Fruit fly (Drosophila melanogaster): ENCODE measurements around the gene CG34313.

CG34313 gene

DNA sequence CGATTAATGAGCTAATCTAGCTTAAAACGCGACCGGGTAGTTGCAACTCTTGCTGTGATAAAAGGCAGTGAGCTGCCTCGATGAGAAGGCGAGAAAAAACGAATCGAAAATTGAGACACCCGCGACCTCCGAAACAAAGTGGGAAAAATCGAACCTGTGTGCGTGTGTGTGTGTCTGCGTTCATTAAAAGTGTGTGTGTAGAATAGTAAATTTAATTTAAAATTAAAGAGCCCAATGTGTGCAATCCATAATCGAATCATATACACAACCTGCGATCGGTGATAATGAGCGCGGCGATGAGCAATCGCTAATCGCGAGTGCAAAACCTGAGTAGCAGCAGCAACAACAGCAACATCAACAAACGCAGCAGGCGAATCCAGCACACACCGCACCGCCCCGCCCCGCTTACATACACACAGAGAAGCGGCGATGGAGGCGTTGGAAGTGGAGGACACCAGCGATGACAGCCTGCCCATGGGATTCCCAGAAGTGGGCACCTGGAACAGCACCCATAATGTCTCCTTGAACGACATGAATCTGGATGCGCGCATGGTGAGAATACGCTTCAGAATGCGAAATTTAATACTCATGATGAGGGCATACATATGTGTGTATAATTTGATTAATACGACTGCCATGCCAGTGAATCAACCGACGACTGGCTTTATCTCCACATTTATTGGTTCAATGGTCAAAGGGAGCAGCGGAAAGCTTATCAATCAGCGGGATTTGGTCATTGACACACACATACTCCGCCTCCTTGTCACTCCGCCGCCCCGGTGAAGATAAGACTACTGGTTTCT, 9.5 kb downstream of the CG34313 start:
- TF ChIP-seq fd96Ca (GFP tag; IDR thresholded peaks at IDR 0.05) (no peak), Ets98B (GFP tag; IDR thresholded peaks at IDR 0.05) (no peak), CG12605 (GFP tag; IDR thresholded peaks at IDR 0.05) (no peak), CG34367 (tag; optimal IDR thresholded peaks at IDR 0.05) (no peak), CG4496 (GFP tag; IDR thresholded peaks at IDR 0.05) (peak; percentile 28; the same call in 1 of the 3 replicates), Pif1A (GFP tag; optimal IDR thresholded peaks at IDR 0.05) (no peak), CG9948 (tag; optimal IDR thresholded peaks at IDR 0.05) (no peak), CG14655 (GFP tag; optimal IDR thresholded peaks at IDR 0.05) (no peak), CG10348 (GFP tag; IDR thresholded peaks at IDR 0.05) (0 out of 2 replicates have a peak, but pooled peaks have one; percentile 19), CG32121 (GFP tag; IDR thresholded peaks at IDR 0.05) (peak; percentile 51; the same call in 1 of the 2 replicates), CG17806 (tag; optimal IDR thresholded peaks at IDR 0.05) (no peak), Pif1B (GFP tag; optimal IDR thresholded peaks at IDR 0.05) (no peak), CG8159 (tag; optimal IDR thresholded peaks at IDR 0.05) (no peak), D1 (tag; optimal IDR thresholded peaks at IDR 0.05) (no peak), EcR (GFP tag; optimal IDR thresholded peaks at IDR 0.05) (peak; percentile 93)

- TF ChIP-seq CG14655 (GFP tag; optimal IDR thresholded peaks at IDR 0.05) (no peak), CG4496 (GFP tag; IDR thresholded peaks at IDR 0.05) (no peak), rn (GFP tag; IDR thresholded peaks at IDR 0.05) (no peak), gl (tag; optimal IDR thresholded peaks at IDR 0.05) (no peak), Ets98B (GFP tag; IDR thresholded peaks at IDR 0.05) (no peak), EcR (GFP tag; optimal IDR thresholded peaks at IDR 0.05) (no peak)
These were observed 10.3 kb downstream of the CG34313 start, which contains the start of gene CG42556 for dm6 chr2L:16889608-16890007. TSS of gene CG42556 (plus strand) at chr2L:16889908.

dm6 chr2L:16900373-16900772, 21.1 kb downstream of the CG34313 start, which contains the start of gene CG31805:
TSS of gene CG31805 (minus strand) at chr2L:16900473.
- TF ChIP-seq CG9948 (tag; optimal IDR thresholded peaks at IDR 0.05) (no peak), CG34367 (tag; optimal IDR thresholded peaks at IDR 0.05) (no peak), CG17806 (tag; optimal IDR thresholded peaks at IDR 0.05) (no peak), CG13204 (GFP tag; optimal IDR thresholded peaks at IDR 0.05) (no peak), D1 (tag; optimal IDR thresholded peaks at IDR 0.05) (no peak), Pif1B (GFP tag; optimal IDR thresholded peaks at IDR 0.05) (no peak), CG15710 (tag; optimal IDR thresholded peaks at IDR 0.05) (no peak), Pif1A (GFP tag; optimal IDR thresholded peaks at IDR 0.05) (no peak), CG4496 (GFP tag; IDR thresholded peaks at IDR 0.05) (no peak), Ets98B (GFP tag; IDR thresholded peaks at IDR 0.05) (no peak), CG10348 (GFP tag; IDR thresholded peaks at IDR 0.05) (no peak), CG14655 (GFP tag; optimal IDR thresholded peaks at IDR 0.05) (no peak), CG12605 (GFP tag; IDR thresholded peaks at IDR 0.05) (no peak), CG8301 (tag; optimal IDR thresholded peaks at IDR 0.05) (no peak)

DNA sequence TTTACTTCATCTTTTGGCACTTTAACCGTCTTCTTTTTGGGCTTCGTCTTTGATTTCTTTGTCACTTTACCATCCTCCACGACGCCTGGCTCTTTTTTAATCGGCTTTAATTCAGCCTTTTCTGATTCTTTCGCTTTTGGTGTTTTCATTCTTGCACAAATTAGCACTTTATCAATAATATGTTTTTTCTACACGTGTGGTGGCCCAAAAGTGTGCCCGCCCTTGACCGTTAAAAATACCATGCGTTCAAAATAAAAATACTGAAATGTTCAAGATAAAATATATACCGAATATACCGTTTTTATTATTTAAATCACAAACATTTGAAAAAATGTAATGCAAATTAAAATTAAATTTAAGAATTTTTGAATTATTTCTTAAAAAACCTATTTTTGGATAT, 22.7 kb downstream of the CG34313 start, which contains the start of gene CG12288:
Gene CG12288 (minus strand): TSS at position 216 of the 400 bp plus-strand sequence.
- TF ChIP-seq CG8301 (tag; optimal IDR thresholded peaks at IDR 0.05) (no peak), CG8159 (tag; optimal IDR thresholded peaks at IDR 0.05) (no peak), CG13204 (GFP tag; optimal IDR thresholded peaks at IDR 0.05) (no peak), CG12605 (GFP tag; IDR thresholded peaks at IDR 0.05) (no peak), rn (GFP tag; IDR thresholded peaks at IDR 0.05) (no peak), Snoo (tag; optimal IDR thresholded peaks at IDR 0.05) (no peak), CG32121 (GFP tag; IDR thresholded peaks at IDR 0.05) (no peak), D1 (tag; optimal IDR thresholded peaks at IDR 0.05) (no peak), CG15710 (tag; optimal IDR thresholded peaks at IDR 0.05) (no peak), EcR (GFP tag; optimal IDR thresholded peaks at IDR 0.05) (no peak), fd96Ca (GFP tag; IDR thresholded peaks at IDR 0.05) (no peak)

dm6 chr2L:16909290-16909689, 30.0 kb downstream of the CG34313 start:
- TF ChIP-seq CG14655 (GFP tag; optimal IDR thresholded peaks at IDR 0.05) (no peak), CG8159 (tag; optimal IDR thresholded peaks at IDR 0.05) (no peak), EcR (GFP tag; optimal IDR thresholded peaks at IDR 0.05) (peak; percentile 90)

dm6 chr2L:16910177-16910576, 30.9 kb downstream of the CG34313 start, which contains the start of gene ApepP:
TSS of gene ApepP (minus strand) at chr2L:16910418.
- no peak for TF ChIP-seq CG4496 (GFP tag; IDR thresholded peaks at IDR 0.05)
- no peak for TF ChIP-seq EcR (GFP tag; optimal IDR thresholded peaks at IDR 0.05)
- no peak for TF ChIP-seq CG8159 (tag; optimal IDR thresholded peaks at IDR 0.05)
- no peak for TF ChIP-seq CG14655 (GFP tag; optimal IDR thresholded peaks at IDR 0.05)
- TF ChIP-seq CG17806 (tag; optimal IDR thresholded peaks at IDR 0.05): no peak
- TF ChIP-seq fd96Ca (GFP tag; IDR thresholded peaks at IDR 0.05): no peak
- TF ChIP-seq Ets98B (GFP tag; IDR thresholded peaks at IDR 0.05): no peak
- no peak for TF ChIP-seq Pif1A (GFP tag; optimal IDR thresholded peaks at IDR 0.05)
- no peak for TF ChIP-seq CG32121 (GFP tag; IDR thresholded peaks at IDR 0.05)
- no peak for TF ChIP-seq CG13204 (GFP tag; optimal IDR thresholded peaks at IDR 0.05)
- TF ChIP-seq rn (GFP tag; IDR thresholded peaks at IDR 0.05): no peak
